Fruit fly (Drosophila melanogaster) whole organism, prepupa: ENCODE results near the gene Cul6.
A peak's percentile ranks its signal among the peaks of the same experiment; 100 is the strongest.

Experiments
- Blimp-1 ChIP-seq: fragments of 200-800 bp; sonication (Bioruptor generic); optimal IDR thresholded peaks from 3 replicates; lab custom pipeline; 2017; ENCODE audit warnings: missing biosample characterization, missing genetic modification characterization, mild to moderate bottlenecking, moderate library complexity, missing genetic modification reagents
- CG10631 ChIP-seq: fragments of 200-800 bp; sonication (Bioruptor generic); optimal IDR thresholded peaks from 2 replicates; lab custom pipeline; 2016; ENCODE audit warnings: missing biosample characterization, missing genetic modification characterization
- CG8119 ChIP-seq: fragments of 200-800 bp; sonication (Bioruptor generic); IDR thresholded peaks from 3 replicates; pipeline ENCODE4 v1.3.6; 2022; ENCODE audit warnings: missing biosample characterization, missing genetic modification characterization
- CG8319 ChIP-seq: fragments of 200-800 bp; sonication (Bioruptor generic); optimal IDR thresholded peaks from 3 replicates; lab custom pipeline; 2016; ENCODE audit warnings: missing biosample characterization, missing genetic modification characterization
- Ets21C ChIP-seq: fragments of 200-800 bp; sonication (Bioruptor generic); optimal IDR thresholded peaks from 3 replicates; lab custom pipeline; 2016; ENCODE audit warnings: missing biosample characterization, missing genetic modification characterization
- Ets96B ChIP-seq: fragments of 200-800 bp; optimal IDR thresholded peaks from 2 replicates; lab custom pipeline; 2019; ENCODE audit warnings: missing biosample characterization, mild to moderate bottlenecking, missing genetic modification characterization, moderate library complexity
- Gug ChIP-seq: fragments of 200-800 bp; sonication (Bioruptor generic); IDR thresholded peaks from 2 replicates; pipeline ENCODE4 v1.3.6; 2022; ENCODE audit warnings: missing biosample characterization, missing genetic modification characterization
- Smox ChIP-seq: fragments of 200-800 bp; sonication (Bioruptor generic); optimal IDR thresholded peaks from 3 replicates; lab custom pipeline; 2016; ENCODE audit warnings: missing biosample characterization, missing genetic modification characterization
- Sox14 ChIP-seq: fragments of 200-800 bp; sonication (Bioruptor generic); optimal IDR thresholded peaks from 3 replicates; lab custom pipeline; 2016; ENCODE audit warnings: missing biosample characterization, missing genetic modification characterization
- fkh ChIP-seq: fragments of 200-800 bp; sonication (Bioruptor generic); optimal IDR thresholded peaks from 3 replicates; lab custom pipeline; 2017; ENCODE audit warnings: missing biosample characterization, mild to moderate bottlenecking, missing genetic modification characterization, moderate library complexity
- topi ChIP-seq: fragments of 200-800 bp; sonication (Bioruptor generic); optimal IDR thresholded peaks from 3 replicates; lab custom pipeline; 2016; ENCODE audit warnings: missing biosample characterization, missing genetic modification characterization

- TF ChIP-seq Smox (GFP tag; lab: Kevin White, UChicago) (no peak), CG10631 (GFP tag; lab: Kevin White, UChicago) (no peak), Blimp-1 (GFP tag; lab: Kevin White, UChicago) (no peak), CG8119 (GFP tag; lab: Robert Waterston, UW) (no peak), topi (peak; percentile 19), Ets21C (GFP tag; lab: Kevin White, UChicago) (no peak), Sox14 (GFP tag; lab: Kevin White, UChicago) (peak; percentile 63), Ets96B (tag; lab: Kevin White, UChicago) (peak; percentile 19), fkh (GFP tag; lab: Kevin White, UChicago) (peak; percentile 74), Gug (GFP tag; lab: Robert Waterston, UW) (no peak), CG8319 (no peak)
Measured at dm6 chr3L:13044335-13044814, 32.9 kb upstream of the Cul6 start, which contains the start of gene Syx13.
